Worm (Caenorhabditis elegans): ENCODE results near the gene T13C2.2.
A peak's percentile ranks its signal among the peaks of the same experiment; 100 is the strongest.

The T13C2.2 gene

DNA sequence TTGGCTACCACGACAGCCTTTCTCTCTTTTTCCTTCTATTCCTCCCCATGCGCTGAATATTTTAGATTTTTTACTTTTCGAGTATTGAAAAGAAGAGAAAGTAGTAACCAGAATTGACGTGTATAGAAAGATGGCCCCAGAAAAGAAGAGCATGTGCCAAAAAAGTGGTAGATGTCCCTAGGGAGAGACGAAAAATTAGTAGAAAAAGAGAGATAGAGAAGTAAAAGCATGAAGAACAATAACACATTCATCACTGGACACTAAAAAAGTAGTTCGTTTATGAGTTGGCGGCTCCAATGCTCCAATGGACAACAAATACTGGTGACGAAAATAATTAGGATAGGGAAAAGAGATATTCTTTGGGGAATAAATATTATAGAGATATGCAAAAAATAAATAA, 20.5 kb downstream of the T13C2.2 start:
- TF ChIP-seq unc-62 (GFP tag; optimal IDR thresholded peaks at IDR 0.05) (no peak), ces-1 (GFP tag; optimal IDR thresholded peaks at IDR 0.05) (peak; percentile 51)

DNA sequence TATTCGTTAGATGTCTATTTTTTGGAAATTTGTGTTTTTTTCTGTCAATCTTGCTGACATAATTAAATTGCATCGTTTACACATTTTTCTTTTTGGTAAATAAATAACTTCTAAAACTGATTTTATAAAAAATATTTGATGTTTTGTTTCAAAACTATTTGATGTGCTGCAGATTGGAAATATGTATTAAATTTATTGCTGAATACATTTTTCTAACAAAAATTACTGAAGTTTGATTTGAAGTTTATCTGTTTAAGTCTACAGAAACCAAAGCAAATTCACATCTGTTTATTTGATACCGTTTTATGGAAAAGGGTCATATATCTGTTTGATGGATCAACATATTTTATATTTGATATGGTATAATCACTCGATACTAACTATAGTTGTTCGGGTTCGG, 24.3 kb downstream of the T13C2.2 start:
- TF ChIP-seq lsy-2 (tag; optimal IDR thresholded peaks at IDR 0.05) = no peak
- TF ChIP-seq nhr-28 (tag; optimal IDR thresholded peaks at IDR 0.05) = no peak
- TF ChIP-seq ceh-39 (tag; optimal IDR thresholded peaks at IDR 0.05) = no peak
- no peak for TF ChIP-seq elt-3 (tag; optimal IDR thresholded peaks at IDR 0.05)
- TF ChIP-seq nhr-76 (tag; optimal IDR thresholded peaks at IDR 0.05) = no peak
- no peak for TF ChIP-seq bed-3 (GFP tag; optimal IDR thresholded peaks at IDR 0.05)
- no peak for TF ChIP-seq M03D4.4 (tag; optimal IDR thresholded peaks at IDR 0.05)
- no peak for TF ChIP-seq ceh-43 (GFP tag; optimal IDR thresholded peaks at IDR 0.05)
- TF ChIP-seq unc-39 (tag; optimal IDR thresholded peaks at IDR 0.05) = no peak
- no peak for TF ChIP-seq drap-1 (GFP tag; optimal IDR thresholded peaks at IDR 0.05)
- TF ChIP-seq snpc-4 (tag; optimal IDR thresholded peaks at IDR 0.05) = no peak
- TF ChIP-seq mab-5 (tag; optimal IDR thresholded peaks at IDR 0.05) = no peak

- no peak for TF ChIP-seq nhr-76 (tag; optimal IDR thresholded peaks at IDR 0.05)
- TF ChIP-seq sem-2 (GFP tag; optimal IDR thresholded peaks at IDR 0.05) = no peak
- no peak for TF ChIP-seq unc-39 (tag; optimal IDR thresholded peaks at IDR 0.05)
- no peak for TF ChIP-seq M03D4.4 (tag; optimal IDR thresholded peaks at IDR 0.05)
- no peak for TF ChIP-seq ceh-43 (GFP tag; optimal IDR thresholded peaks at IDR 0.05)
- TF ChIP-seq blmp-1 (tag; optimal IDR thresholded peaks at IDR 0.05) = no peak
- TF ChIP-seq unc-120 (tag; optimal IDR thresholded peaks at IDR 0.05; ENCODE audit: poor library complexity, severe bottlenecking) = no peak
- TF ChIP-seq lin-13 (tag; optimal IDR thresholded peaks at IDR 0.05) = no peak
These were observed 28.4 kb downstream of the T13C2.2 start for ce11 chrII:6820278-6820971.

- no peak for TF ChIP-seq lin-13 (tag; optimal IDR thresholded peaks at IDR 0.05)
- TF ChIP-seq hlh-1 (tag; optimal IDR thresholded peaks at IDR 0.05) = peak; percentile 27
- peak; percentile 27 for TF ChIP-seq blmp-1 (tag; optimal IDR thresholded peaks at IDR 0.05)
- peak; percentile 56 for TF ChIP-seq unc-62 (GFP tag; optimal IDR thresholded peaks at IDR 0.05)
- TF ChIP-seq unc-39 (tag; optimal IDR thresholded peaks at IDR 0.05) = no peak
- no peak for TF ChIP-seq mep-1 (tag; optimal IDR thresholded peaks at IDR 0.05)
- TF ChIP-seq lin-32 (GFP tag; optimal IDR thresholded peaks at IDR 0.05) = no peak
- TF ChIP-seq ces-1 (GFP tag; optimal IDR thresholded peaks at IDR 0.05) = no peak
- TF ChIP-seq zip-8 (tag; optimal IDR thresholded peaks at IDR 0.05) = no peak
These were observed 29.1 kb downstream of the T13C2.2 start for ce11 chrII:6821118-6821517.

DNA sequence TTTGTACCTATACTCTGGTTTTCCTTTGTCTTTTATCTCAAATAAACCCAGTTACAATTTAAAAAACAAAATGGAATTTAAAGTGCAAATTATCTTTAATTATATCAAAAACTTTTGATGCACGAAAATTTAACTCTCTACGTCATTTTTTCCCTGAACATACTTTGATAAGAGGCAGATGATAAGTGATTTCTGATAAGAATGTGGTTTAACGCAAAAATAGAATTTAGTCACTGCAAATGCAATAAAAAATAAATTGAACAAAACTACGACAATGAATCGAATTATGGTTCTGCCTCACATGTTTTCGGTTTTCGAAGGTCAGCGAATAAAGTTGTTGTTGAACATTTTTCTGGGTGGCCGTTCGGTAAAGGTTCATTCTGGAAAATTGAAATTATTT, 29.8 kb downstream of the T13C2.2 start:
- TF ChIP-seq sem-2 (GFP tag; optimal IDR thresholded peaks at IDR 0.05) (no peak), ceh-39 (tag; optimal IDR thresholded peaks at IDR 0.05) (no peak), ham-2 (GFP tag; optimal IDR thresholded peaks at IDR 0.05) (no peak), ces-1 (GFP tag; optimal IDR thresholded peaks at IDR 0.05) (peak; percentile 56)

ce11 chrII:6822347-6822746, 30.4 kb downstream of the T13C2.2 start:
- peak; percentile 24 for TF ChIP-seq ces-1 (GFP tag; optimal IDR thresholded peaks at IDR 0.05)
- TF ChIP-seq hlh-1 (tag; optimal IDR thresholded peaks at IDR 0.05) = peak; percentile 39
- TF ChIP-seq elt-1 (tag; optimal IDR thresholded peaks at IDR 0.05; ENCODE audit: borderline replicate concordance, insufficient read depth) = peak; percentile 61
- TF ChIP-seq unc-62 (GFP tag; optimal IDR thresholded peaks at IDR 0.05) = peak; percentile 95
- peak; percentile 46 for TF ChIP-seq unc-120 (tag; optimal IDR thresholded peaks at IDR 0.05; ENCODE audit: poor library complexity, severe bottlenecking)
- TF ChIP-seq pha-4 (tag; optimal IDR thresholded peaks at IDR 0.05) = no peak

- TF ChIP-seq drap-1 (GFP tag; optimal IDR thresholded peaks at IDR 0.05) = no peak
- no peak for TF ChIP-seq M03D4.4 (tag; optimal IDR thresholded peaks at IDR 0.05)
- TF ChIP-seq elt-1 (tag; optimal IDR thresholded peaks at IDR 0.05; ENCODE audit: borderline replicate concordance, insufficient read depth) = no peak
- peak; percentile 98 for TF ChIP-seq unc-62 (GFP tag; optimal IDR thresholded peaks at IDR 0.05)
- peak; percentile 88 for TF ChIP-seq hlh-1 (tag; optimal IDR thresholded peaks at IDR 0.05)
- TF ChIP-seq nhr-2 (tag; optimal IDR thresholded peaks at IDR 0.05) = peak; percentile 73
- TF ChIP-seq unc-120 (tag; optimal IDR thresholded peaks at IDR 0.05; ENCODE audit: poor library complexity, severe bottlenecking) = peak; percentile 47
These were observed 31.2 kb downstream of the T13C2.2 start for ce11 chrII:6823233-6823632.

All from whole organism, mixed stage, embryonic.